Worm (Caenorhabditis elegans) whole organism, L3 larva: ENCODE data around the gene T06D8.9.

Experiments
- R02D3.7 ChIP-seq: fragments of 150-350 bp; optimal IDR thresholded peaks from 2 replicates; lab custom pipeline; 2014; ENCODE audit warnings: missing biosample characterization, missing genetic modification characterization
- ZK546.5 ChIP-seq: sonication (generic microtip); optimal IDR thresholded peaks from 2 replicates; lab custom pipeline; 2017; ENCODE audit warnings: missing biosample characterization, missing genetic modification characterization
- aly-2 ChIP-seq: fragments of 150-350 bp; optimal IDR thresholded peaks from 2 replicates; lab custom pipeline; 2014; ENCODE audit warnings: missing biosample characterization, missing genetic modification characterization
- ama-1 ChIP-seq: fragments of 150-350 bp; optimal IDR thresholded peaks from 2 replicates; lab custom pipeline; 2018
- ceh-16 ChIP-seq: sonication (generic microtip); optimal IDR thresholded peaks from 2 replicates; lab custom pipeline; 2017; ENCODE audit warnings: missing biosample characterization, missing genetic modification characterization
- ceh-28 ChIP-seq: fragments of 150-350 bp; optimal IDR thresholded peaks from 2 replicates; lab custom pipeline; 2014; ENCODE audit warnings: missing biosample characterization, missing genetic modification reagents, missing genetic modification characterization
- ceh-82 ChIP-seq: fragments of 150-350 bp; optimal IDR thresholded peaks from 2 replicates; lab custom pipeline; 2014; ENCODE audit warnings: missing biosample characterization, missing genetic modification characterization
- ceh-9 ChIP-seq: sonication (generic microtip); optimal IDR thresholded peaks from 2 replicates; lab custom pipeline; 2018; ENCODE audit warnings: missing biosample characterization, missing genetic modification characterization
- daf-12 ChIP-seq: fragments of 150-350 bp; optimal IDR thresholded peaks from 2 replicates; lab custom pipeline; 2014; ENCODE audit warnings: missing biosample characterization, missing genetic modification reagents, missing genetic modification characterization
- egl-27 ChIP-seq: sonication (generic microtip); optimal IDR thresholded peaks from 4 replicates; lab custom pipeline; 2017; ENCODE audit warnings: missing biosample characterization, missing genetic modification reagents, missing genetic modification characterization
- egl-5 ChIP-seq: fragments of 150-350 bp; optimal IDR thresholded peaks from 2 replicates; lab custom pipeline; 2017; ENCODE audit warnings: missing biosample characterization, missing genetic modification reagents, missing genetic modification characterization, inconsistent platforms
- elt-1 ChIP-seq: fragments of 150-350 bp; optimal IDR thresholded peaks from 2 replicates; lab custom pipeline; 2014; ENCODE audit warnings: missing biosample characterization, missing genetic modification characterization
- elt-2 ChIP-seq: sonication (generic microtip); optimal IDR thresholded peaks from 2 replicates; lab custom pipeline; 2016; ENCODE audit warnings: missing genetic modification reagents, mild to moderate bottlenecking, missing genetic modification characterization, missing compliant biosample characterization
- elt-3 ChIP-seq, 3 experiments: fragments of 150-350 bp in 1 of 3; sonication (generic microtip) in 2 of 3; optimal IDR thresholded peaks; 2 replicates in 2 of 3; 4 replicates in 1 of 3; lab custom pipeline; 2014 to 2017; ENCODE audit warnings: missing biosample characterization in 3 of 3, missing genetic modification characterization in 3 of 3
- eor-1 ChIP-seq, 2 experiments: fragments of 150-350 bp; optimal IDR thresholded peaks; 2 replicates each; lab custom pipeline; 2014 to 2018; ENCODE audit warnings: missing biosample characterization in 2 of 2, missing genetic modification characterization in 2 of 2
- fkh-10 ChIP-seq: sonication (generic microtip); optimal IDR thresholded peaks from 2 replicates; lab custom pipeline; 2017; ENCODE audit warnings: missing biosample characterization, missing genetic modification reagents, missing genetic modification characterization
- fkh-2 ChIP-seq: fragments of 150-350 bp; optimal IDR thresholded peaks from 2 replicates; lab custom pipeline; 2014; ENCODE audit warnings: missing biosample characterization, missing genetic modification reagents, missing genetic modification characterization
- fos-1 ChIP-seq: fragments of 150-350 bp; optimal IDR thresholded peaks from 2 replicates; lab custom pipeline; 2014; ENCODE audit warnings: missing biosample characterization, missing genetic modification characterization
- hmg-11 ChIP-seq: sonication (generic microtip); optimal IDR thresholded peaks from 2 replicates; lab custom pipeline; 2016; ENCODE audit warnings: missing genetic modification characterization, missing compliant biosample characterization
- jun-1 ChIP-seq: fragments of 150-350 bp; optimal IDR thresholded peaks from 2 replicates; lab custom pipeline; 2014; ENCODE audit warnings: missing biosample characterization, missing genetic modification reagents, missing genetic modification characterization
- lin-39 ChIP-seq: fragments of 150-350 bp; optimal IDR thresholded peaks from 2 replicates; lab custom pipeline; 2018; ENCODE audit warnings: missing biosample characterization, missing genetic modification reagents, missing genetic modification characterization
- lsy-12 ChIP-seq: sonication (generic microtip); optimal IDR thresholded peaks from 2 replicates; lab custom pipeline; 2016; ENCODE audit warnings: mild to moderate bottlenecking, missing genetic modification characterization, missing compliant biosample characterization
- mdl-1 ChIP-seq: fragments of 150-350 bp; optimal IDR thresholded peaks from 2 replicates; lab custom pipeline; 2014; ENCODE audit warnings: missing biosample characterization, missing genetic modification characterization
- mml-1 ChIP-seq: fragments of 150-350 bp; sonication (generic microtip); optimal IDR thresholded peaks from 3 replicates; lab custom pipeline; 2014; ENCODE audit warnings: missing biosample characterization, missing genetic modification characterization
- nfya-1 ChIP-seq: sonication (generic microtip); optimal IDR thresholded peaks from 2 replicates; lab custom pipeline; 2017; ENCODE audit warnings: missing genetic modification characterization, mild to moderate bottlenecking, missing compliant biosample characterization, antibody characterized with exemption, moderate library complexity; ENCODE audit not compliant: insufficient read depth
- nhr-11 ChIP-seq: fragments of 150-350 bp; optimal IDR thresholded peaks from 2 replicates; lab custom pipeline; 2014; ENCODE audit warnings: missing biosample characterization, missing genetic modification characterization
- nhr-23 ChIP-seq: fragments of 150-350 bp; optimal IDR thresholded peaks from 2 replicates; lab custom pipeline; 2014; ENCODE audit warnings: missing biosample characterization, missing genetic modification reagents, missing genetic modification characterization
- nhr-237 ChIP-seq: fragments of 150-350 bp; optimal IDR thresholded peaks from 2 replicates; lab custom pipeline; 2014; ENCODE audit warnings: missing biosample characterization, missing genetic modification characterization
- nhr-25 ChIP-seq: sonication (generic microtip); optimal IDR thresholded peaks from 2 replicates; lab custom pipeline; 2017; ENCODE audit warnings: missing biosample characterization, missing genetic modification characterization
- nhr-28 ChIP-seq: fragments of 150-350 bp; optimal IDR thresholded peaks from 2 replicates; lab custom pipeline; 2014; ENCODE audit warnings: missing biosample characterization, missing genetic modification characterization
- nhr-43 ChIP-seq: sonication (generic microtip); optimal IDR thresholded peaks from 2 replicates; lab custom pipeline; 2016; ENCODE audit warnings: mild to moderate bottlenecking, missing genetic modification characterization, missing compliant biosample characterization; ENCODE audit not compliant: poor library complexity, severe bottlenecking
- nhr-67 ChIP-seq: fragments of 150-350 bp; optimal IDR thresholded peaks from 2 replicates; lab custom pipeline; 2014; ENCODE audit warnings: missing biosample characterization, missing genetic modification characterization
- nhr-76 ChIP-seq: fragments of 150-350 bp; sonication (generic microtip); optimal IDR thresholded peaks from 5 replicates; lab custom pipeline; 2014; ENCODE audit warnings: missing biosample characterization, missing genetic modification characterization
- nhr-77 ChIP-seq: fragments of 150-350 bp; optimal IDR thresholded peaks from 2 replicates; lab custom pipeline; 2014; ENCODE audit warnings: missing biosample characterization, missing genetic modification characterization
- pha-4 ChIP-seq: fragments of 150-350 bp; optimal IDR thresholded peaks from 2 replicates; lab custom pipeline; 2014; ENCODE audit warnings: missing biosample characterization, missing genetic modification reagents, missing genetic modification characterization
- pqm-1 ChIP-seq: fragments of 150-350 bp; optimal IDR thresholded peaks from 2 replicates; lab custom pipeline; 2017; ENCODE audit warnings: missing biosample characterization, missing genetic modification characterization, inconsistent platforms
- sea-2 ChIP-seq: fragments of 150-350 bp; sonication (generic microtip); optimal IDR thresholded peaks from 4 replicates; lab custom pipeline; 2014; ENCODE audit warnings: missing biosample characterization, missing genetic modification reagents, missing genetic modification characterization
- skn-1 ChIP-seq: fragments of 150-350 bp; optimal IDR thresholded peaks from 2 replicates; lab custom pipeline; 2014; ENCODE audit warnings: missing biosample characterization, missing genetic modification characterization
- snpc-4 ChIP-seq: fragments of 150-350 bp; optimal IDR thresholded peaks from 2 replicates; lab custom pipeline; 2014; ENCODE audit warnings: missing biosample characterization, missing genetic modification characterization
- tbx-2 ChIP-seq: sonication (generic microtip); optimal IDR thresholded peaks from 2 replicates; lab custom pipeline; 2016; ENCODE audit warnings: mild to moderate bottlenecking, missing genetic modification characterization, missing compliant biosample characterization
- unc-39 ChIP-seq: sonication (generic microtip); optimal IDR thresholded peaks from 4 replicates; lab custom pipeline; 2017; ENCODE audit warnings: missing biosample characterization, missing genetic modification characterization
- unc-62 ChIP-seq: fragments of 150-350 bp; sonication (generic microtip); optimal IDR thresholded peaks from 4 replicates; lab custom pipeline; 2014; ENCODE audit warnings: missing biosample characterization, missing genetic modification reagents, missing genetic modification characterization
- zag-1 ChIP-seq: fragments of 150-350 bp; optimal IDR thresholded peaks from 2 replicates; lab custom pipeline; 2014; ENCODE audit warnings: missing biosample characterization, missing genetic modification characterization
- ztf-11 ChIP-seq: fragments of 150-350 bp; optimal IDR thresholded peaks from 2 replicates; lab custom pipeline; 2014; ENCODE audit warnings: missing biosample characterization, missing genetic modification characterization
- ztf-4 ChIP-seq: fragments of 150-350 bp; optimal IDR thresholded peaks from 2 replicates; lab custom pipeline; 2014; ENCODE audit warnings: missing biosample characterization, missing genetic modification characterization

The T06D8.9 gene

DNA sequence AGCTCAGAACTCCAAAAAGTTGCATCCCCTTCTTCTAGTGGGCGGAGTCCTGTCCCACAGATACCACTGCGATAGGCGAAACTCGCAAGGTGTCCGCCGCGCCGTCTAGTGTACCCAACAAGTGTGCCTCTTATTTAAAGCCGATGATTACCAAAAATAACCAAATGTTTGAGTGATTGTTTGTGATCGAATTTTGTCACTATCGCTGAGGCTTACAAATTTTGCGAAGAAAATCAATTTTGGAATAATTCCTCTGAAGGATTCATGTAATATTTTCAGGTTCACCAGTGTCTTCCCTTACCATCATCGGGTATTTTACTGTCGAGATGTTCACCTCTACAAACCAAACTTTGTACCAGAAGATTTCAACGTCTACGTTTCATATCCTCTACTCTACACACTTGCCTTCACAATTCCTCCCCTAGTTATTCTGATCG, 15.3 kb upstream of the T06D8.9 start (continued):
- TF ChIP-seq nhr-77 (tag; lab: Kevin White, UChicago) = no peak
- no peak for TF ChIP-seq fkh-10 (GFP tag; lab: Kevin White, UChicago)
- TF ChIP-seq skn-1 = peak; percentile 42
- TF ChIP-seq daf-12 (tag; lab: Kevin White, UChicago) = no peak

DNA sequence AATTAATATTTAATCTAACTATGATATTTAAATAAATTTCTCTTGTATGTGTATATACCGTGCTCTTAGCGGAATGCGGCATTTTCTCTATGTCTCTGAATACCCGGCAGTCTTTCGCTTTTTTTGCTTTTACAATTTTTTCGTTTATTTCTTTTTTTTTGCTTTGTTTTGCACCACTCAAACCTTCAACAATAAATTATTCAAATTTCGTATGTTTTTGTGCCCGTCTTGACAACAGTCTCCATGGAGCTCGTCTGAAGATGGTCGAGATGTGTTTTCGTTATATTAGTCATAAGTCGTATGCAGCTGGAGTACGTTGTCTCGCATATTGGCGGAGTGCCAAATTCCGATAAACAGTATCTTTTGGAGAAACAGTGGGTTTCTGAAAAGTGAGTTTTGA, 13.0 kb upstream of the T06D8.9 start, which contains the start of gene T06D8.2:
Gene T06D8.2, plus strand, starts transcription at position 301 of the 400 bp plus-strand sequence.
- TF ChIP-seq ZK546.5 (no peak), mml-1 (tag; lab: Kevin White, UChicago) (no peak), zag-1 (tag; lab: Kevin White, UChicago) (no peak)

DNA sequence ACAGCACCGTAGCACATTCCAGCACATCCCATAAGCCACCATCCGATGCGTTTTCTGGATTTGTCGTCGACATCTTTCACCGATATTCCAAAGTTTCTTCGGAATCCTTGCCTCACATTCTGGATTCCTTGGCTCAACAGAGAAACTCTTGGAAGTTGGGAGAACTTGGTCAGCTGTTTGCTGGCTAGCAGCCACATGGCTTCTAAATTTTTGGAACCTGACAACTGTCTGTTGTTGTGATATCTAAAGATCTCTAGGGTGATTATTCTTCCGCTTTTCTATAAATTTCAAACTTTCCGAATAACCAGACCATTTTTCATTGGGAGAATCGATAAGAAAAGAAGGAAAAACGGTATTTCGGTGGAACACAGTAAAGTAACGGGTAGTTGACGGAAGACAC, 4.6 kb upstream of the T06D8.9 start, which contains the start of gene cox-15:
Gene cox-15, minus strand, starts transcription at position 202 of the 400 bp plus-strand sequence.
- TF ChIP-seq fkh-10 (GFP tag; lab: Kevin White, UChicago) (no peak), egl-5 (tag; lab: Kevin White, UChicago) (no peak), nfya-1 (tag; lab: Kevin White, UChicago) (no peak), daf-12 (tag; lab: Kevin White, UChicago) (no peak), fkh-2 (no peak), nhr-43 (no peak), ztf-4 (tag; lab: Kevin White, UChicago) (no peak), ceh-16 (no peak), zag-1 (tag; lab: Kevin White, UChicago) (no peak), elt-3 (tag; optimal IDR thresholded peaks at IDR 0.05; lab: Kevin White, UChicago) (no peak), nhr-11 (tag; lab: Kevin White, UChicago) (no peak), R02D3.7 (tag; lab: Kevin White, UChicago) (no peak), fos-1 (tag; lab: Kevin White, UChicago) (no peak)

DNA sequence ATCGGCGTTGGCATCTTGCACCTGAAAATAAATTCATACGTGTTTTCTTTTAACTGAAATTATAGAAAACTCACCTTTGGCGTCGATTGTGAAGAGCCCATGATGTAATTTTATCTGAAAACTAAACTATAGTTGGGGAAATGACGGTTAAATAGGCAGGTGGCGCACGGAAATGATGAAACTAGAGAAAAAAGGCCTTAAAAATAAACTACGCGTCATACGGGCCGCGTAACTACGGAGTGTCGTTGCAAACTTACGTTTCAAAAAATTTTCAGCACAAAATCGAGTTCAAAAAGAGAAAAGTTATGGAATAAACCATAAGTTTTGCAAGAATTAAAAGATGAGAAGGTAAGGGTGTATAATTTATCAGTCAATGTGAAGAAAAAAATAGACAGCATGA, 3.1 kb upstream of the T06D8.9 start, which contains the start of gene cchl-1:
Gene cchl-1, minus strand, starts transcription at position 114 of the 400 bp plus-strand sequence.
- TF ChIP-seq ceh-16 (no peak), unc-39 (tag; lab: Kevin White, UChicago) (no peak), lin-39 (tag; lab: Kevin White, UChicago) (no peak), elt-2 (tag; lab: Kevin White, UChicago) (peak; percentile 32), hmg-11 (tag; lab: Kevin White, UChicago) (peak; percentile 21), pha-4 (peak; percentile 36), nhr-76 (tag; lab: Kevin White, UChicago) (no peak), eor-1 (tag; optimal IDR thresholded peaks at IDR 0.05; lab: Kevin White, UChicago) (no peak), jun-1 (tag; lab: Kevin White, UChicago) (no peak), ztf-11 (no peak), fos-1 (tag; lab: Kevin White, UChicago) (no peak), nhr-67 (tag; lab: Kevin White, UChicago) (no peak), skn-1 (no peak), zag-1 (tag; lab: Kevin White, UChicago) (no peak), nhr-28 (no peak), egl-5 (tag; lab: Kevin White, UChicago) (no peak), nfya-1 (tag; lab: Kevin White, UChicago) (peak; percentile 32), snpc-4 (tag; lab: Kevin White, UChicago) (no peak), unc-62 (GFP tag; lab: Kevin White, UChicago) (no peak), nhr-25 (tag; lab: Kevin White, UChicago) (no peak), ceh-9 (no peak), daf-12 (tag; lab: Kevin White, UChicago) (no peak), nhr-23 (no peak), nhr-77 (tag; lab: Kevin White, UChicago) (no peak), ceh-28 (tag; lab: Kevin White, UChicago) (no peak), tbx-2 (tag; lab: Kevin White, UChicago) (no peak), nhr-43 (no peak), aly-2 (no peak), lsy-12 (no peak), R02D3.7 (tag; lab: Kevin White, UChicago) (no peak), ceh-82 (tag; lab: Kevin White, UChicago) (no peak), sea-2 (GFP tag; lab: Kevin White, UChicago) (no peak), fkh-2 (no peak), nhr-237 (tag; lab: Kevin White, UChicago) (no peak), mdl-1 (no peak), egl-27 (tag; lab: Kevin White, UChicago) (no peak), ZK546.5 (no peak), elt-1 (no peak), pqm-1 (tag; lab: Kevin White, UChicago) (no peak), fkh-10 (GFP tag; lab: Kevin White, UChicago) (no peak), ama-1 (lab: Kevin White, UChicago) (peak; percentile 44), nhr-11 (tag; lab: Kevin White, UChicago) (no peak), mml-1 (tag; lab: Kevin White, UChicago) (no peak), elt-3 (tag; optimal IDR thresholded peaks at IDR 0.05; lab: Kevin White, UChicago) (no peak)
